Fruit fly (Drosophila melanogaster): ENCODE measurements around the gene mtgo.

mtgo gene

DNA sequence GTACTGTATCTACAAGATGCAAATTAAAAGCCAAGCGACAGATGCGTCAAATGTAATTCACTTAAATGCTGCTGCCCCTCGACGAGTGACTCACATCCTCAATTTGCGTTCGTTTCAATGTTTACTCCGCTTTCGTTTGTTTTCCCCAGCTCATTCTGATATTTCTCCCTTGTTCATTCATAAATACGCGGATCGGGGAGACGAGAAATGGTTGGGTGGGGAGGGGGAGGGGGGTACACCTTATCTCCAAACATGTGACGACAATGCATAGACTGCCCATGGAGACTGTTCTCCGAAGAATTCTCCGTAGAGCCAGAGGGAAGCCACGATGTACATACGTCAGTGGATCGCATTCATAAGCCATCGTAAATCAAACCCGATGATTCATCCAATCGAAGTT lies 92.5 kb downstream of the mtgo start:
- TF ChIP-seq kay (GFP tag; ENCODE audit: borderline replicate concordance): peak; percentile 9
- peak; percentile 75 for TF ChIP-seq cic (GFP tag; optimal IDR thresholded peaks at IDR 0.05)
- TF ChIP-seq CG14711 (tag; optimal IDR thresholded peaks at IDR 0.05): no peak
- peak; percentile 1 for TF ChIP-seq CG7101 (tag; optimal IDR thresholded peaks at IDR 0.05)

dm6 chr2L:16638349-16638748 lies 93.5 kb downstream of the mtgo start:
- no peak for TF ChIP-seq CG33017 (tag; optimal IDR thresholded peaks at IDR 0.05)
- TF ChIP-seq tj (GFP tag; optimal IDR thresholded peaks at IDR 0.05): peak; percentile 95

- TF ChIP-seq tj (GFP tag; optimal IDR thresholded peaks at IDR 0.05) (peak; percentile 60), Clk (GFP tag; optimal IDR thresholded peaks at IDR 0.05) (no peak)
These were observed 96.0 kb downstream of the mtgo start for dm6 chr2L:16640846-16641245.

DNA sequence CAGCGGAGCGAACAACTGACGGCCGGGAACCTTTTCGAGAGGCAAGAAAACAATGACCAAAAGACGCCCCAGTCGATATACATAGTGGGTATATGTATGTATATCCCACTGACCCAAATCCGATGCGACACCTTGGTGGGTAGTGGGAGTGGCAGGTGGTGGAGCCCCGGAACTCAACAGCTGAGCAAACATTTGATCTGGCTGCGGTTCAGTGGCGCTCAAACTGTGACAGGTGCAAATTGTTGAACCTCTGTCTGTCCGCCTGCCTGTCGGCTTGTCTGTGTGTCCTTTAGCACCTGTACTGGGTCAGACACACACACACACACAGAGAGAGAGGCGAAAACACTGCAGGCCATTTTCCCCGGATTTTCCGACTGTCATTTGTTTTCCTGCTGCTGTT lies 98.6 kb downstream of the mtgo start:
- TF ChIP-seq Crg-1 (GFP tag; optimal IDR thresholded peaks at IDR 0.05) (no peak), ovo (GFP tag; optimal IDR thresholded peaks at IDR 0.05) (no peak), CG11617 (GFP tag; optimal IDR thresholded peaks at IDR 0.05) (no peak), pad (GFP tag; optimal IDR thresholded peaks at IDR 0.05) (no peak), cic (GFP tag; optimal IDR thresholded peaks at IDR 0.05) (no peak), CG7045 (GFP tag; optimal IDR thresholded peaks at IDR 0.05) (no peak), CG1620 (GFP tag; optimal IDR thresholded peaks at IDR 0.05) (no peak), toe (GFP tag; optimal IDR thresholded peaks at IDR 0.05) (no peak), Hr96 (GFP tag; optimal IDR thresholded peaks at IDR 0.05) (no peak), CG5204 (GFP tag; optimal IDR thresholded peaks at IDR 0.05) (no peak), CG12768 (GFP tag; optimal IDR thresholded peaks at IDR 0.05) (no peak), cnc (optimal IDR thresholded peaks at IDR 0.05) (no peak), bab1 (GFP tag; optimal IDR thresholded peaks at IDR 0.05) (no peak), tj (GFP tag; optimal IDR thresholded peaks at IDR 0.05) (no peak), kay (GFP tag; ENCODE audit: borderline replicate concordance) (no peak), Mnt (GFP tag; optimal IDR thresholded peaks at IDR 0.05) (no peak), CG7101 (tag; optimal IDR thresholded peaks at IDR 0.05) (no peak)

dm6 chr2L:16643961-16644360 lies 99.1 kb downstream of the mtgo start:
- TF ChIP-seq CG33017 (tag; optimal IDR thresholded peaks at IDR 0.05) (no peak), Hr96 (GFP tag; optimal IDR thresholded peaks at IDR 0.05) (no peak), bab1 (GFP tag; optimal IDR thresholded peaks at IDR 0.05) (peak; percentile 17), pad (GFP tag; optimal IDR thresholded peaks at IDR 0.05) (no peak), CG14711 (tag; optimal IDR thresholded peaks at IDR 0.05) (peak; percentile 6)

- no peak for TF ChIP-seq kay (GFP tag; ENCODE audit: borderline replicate concordance)
- TF ChIP-seq CG1620 (GFP tag; optimal IDR thresholded peaks at IDR 0.05): no peak
- TF ChIP-seq pad (GFP tag; optimal IDR thresholded peaks at IDR 0.05): peak; percentile 20
- no peak for TF ChIP-seq CG7045 (GFP tag; optimal IDR thresholded peaks at IDR 0.05)
- peak; percentile 22 for TF ChIP-seq toe (GFP tag; optimal IDR thresholded peaks at IDR 0.05)
- TF ChIP-seq tj (GFP tag; optimal IDR thresholded peaks at IDR 0.05): peak; percentile 95
These were observed 100.9 kb downstream of the mtgo start for dm6 chr2L:16645479-16646302.

DNA sequence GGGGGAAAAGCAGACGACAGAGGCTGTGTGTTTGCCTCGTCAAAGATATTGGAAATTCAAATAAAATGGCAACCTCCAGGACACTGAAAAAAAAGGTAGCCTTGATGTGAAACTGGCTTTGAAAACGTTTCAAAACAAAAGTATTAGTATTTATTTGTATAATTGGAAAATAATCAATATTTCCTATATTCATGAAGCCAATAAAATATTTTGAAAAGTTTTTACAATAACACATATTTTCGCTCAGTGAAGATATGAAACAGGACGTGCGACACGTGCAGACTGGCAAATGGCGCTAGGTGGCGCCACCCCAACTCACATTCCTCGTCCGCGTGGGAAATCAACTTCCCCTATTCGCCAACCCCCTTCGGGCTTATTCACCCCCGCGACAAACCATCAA lies 103.0 kb downstream of the mtgo start:
- TF ChIP-seq CG5204 (GFP tag; optimal IDR thresholded peaks at IDR 0.05) (peak; percentile 15), CG7045 (GFP tag; optimal IDR thresholded peaks at IDR 0.05) (no peak), ovo (GFP tag; optimal IDR thresholded peaks at IDR 0.05) (no peak), toe (GFP tag; optimal IDR thresholded peaks at IDR 0.05) (no peak), kay (GFP tag; ENCODE audit: borderline replicate concordance) (peak; percentile 39), cnc (optimal IDR thresholded peaks at IDR 0.05) (no peak), CG1620 (GFP tag; optimal IDR thresholded peaks at IDR 0.05) (no peak), CG11617 (GFP tag; optimal IDR thresholded peaks at IDR 0.05) (no peak), Hr96 (GFP tag; optimal IDR thresholded peaks at IDR 0.05) (no peak), CG12768 (GFP tag; optimal IDR thresholded peaks at IDR 0.05) (no peak)

DNA sequence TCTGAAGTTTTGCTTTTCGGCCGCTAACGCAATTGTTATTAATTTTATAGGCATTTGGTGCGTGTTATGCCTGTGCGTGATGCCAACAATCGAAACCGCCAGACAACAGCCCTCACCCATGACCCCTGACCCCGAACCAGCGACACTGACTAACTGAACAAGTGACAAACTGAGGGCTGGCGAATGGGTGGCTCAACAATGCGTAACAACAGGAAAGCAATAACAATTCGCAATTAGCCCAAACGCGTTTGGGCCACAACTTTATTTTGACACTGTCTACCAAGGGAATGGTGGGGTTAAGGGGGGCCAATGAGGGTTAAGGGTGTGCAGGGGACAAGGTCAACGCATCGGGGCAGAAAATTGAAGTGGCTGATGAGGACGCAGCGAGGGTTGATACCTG lies 104.1 kb downstream of the mtgo start:
- TF ChIP-seq kay (GFP tag; ENCODE audit: borderline replicate concordance) (no peak), CG11617 (GFP tag; optimal IDR thresholded peaks at IDR 0.05) (no peak), pad (GFP tag; optimal IDR thresholded peaks at IDR 0.05) (no peak), ovo (GFP tag; optimal IDR thresholded peaks at IDR 0.05) (no peak), CG14711 (tag; optimal IDR thresholded peaks at IDR 0.05) (no peak), Crg-1 (GFP tag; optimal IDR thresholded peaks at IDR 0.05) (no peak), Mnt (GFP tag; optimal IDR thresholded peaks at IDR 0.05) (no peak), CG1620 (GFP tag; optimal IDR thresholded peaks at IDR 0.05) (no peak), CG7101 (tag; optimal IDR thresholded peaks at IDR 0.05) (no peak), tj (GFP tag; optimal IDR thresholded peaks at IDR 0.05) (no peak), Clk (GFP tag; optimal IDR thresholded peaks at IDR 0.05) (no peak), cnc (optimal IDR thresholded peaks at IDR 0.05) (no peak)
